Worm (Caenorhabditis elegans) whole organism, L1 larva: ENCODE measurements around the gene his-59.

Experiments used
- ceh-63 ChIP-seq: fragments of 200-800 bp; sonication (Bioruptor generic); optimal IDR thresholded peaks from 2 replicates; lab custom pipeline; 2018; ENCODE audit warnings: mild to moderate bottlenecking, missing genetic modification characterization, missing compliant biosample characterization
- fkh-10 ChIP-seq: sonication (generic microtip); optimal IDR thresholded peaks from 2 replicates; lab custom pipeline; 2017; ENCODE audit warnings: missing biosample characterization, missing genetic modification reagents, missing genetic modification characterization
- nhr-71 ChIP-seq: sonication (generic microtip); optimal IDR thresholded peaks from 2 replicates; lab custom pipeline; 2016; ENCODE audit warnings: mild to moderate bottlenecking, missing genetic modification characterization, moderate library complexity, missing compliant biosample characterization
- nhr-85 ChIP-seq: sonication (generic microtip); peaks from one replicate; lab custom pipeline; 2016; ENCODE audit warnings: missing genetic modification characterization, inconsistent platforms, missing compliant biosample characterization
- tlp-1 ChIP-seq: fragments of 150-350 bp; optimal IDR thresholded peaks from 2 replicates; lab custom pipeline; 2014; ENCODE audit warnings: missing biosample characterization, missing genetic modification characterization

DNA sequence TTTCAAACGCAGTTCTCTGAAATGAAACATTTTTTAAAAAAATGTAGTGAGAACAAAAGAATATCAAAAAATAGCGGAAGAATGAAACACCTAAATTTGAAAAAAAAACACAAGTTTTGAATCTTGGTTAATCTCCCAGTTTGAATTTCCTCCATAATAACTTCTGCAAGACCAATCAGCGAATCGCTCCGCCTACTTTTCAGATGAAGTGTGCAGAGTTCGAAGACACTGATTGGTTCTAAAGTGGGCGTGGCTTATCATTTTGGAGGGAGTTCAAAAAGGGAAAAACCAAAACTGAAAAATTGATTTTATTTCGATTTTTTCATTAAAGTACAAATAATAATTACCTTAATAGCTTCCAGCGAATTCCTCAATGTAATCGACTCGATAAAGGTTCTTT, 22.8 kb downstream of the his-59 start:
- no peak for TF ChIP-seq nhr-85 (tag; lab: Kevin White, UChicago)
- TF ChIP-seq ceh-63 (GFP tag; lab: Kevin White, UChicago), result no peak
- TF ChIP-seq nhr-71 (tag; lab: Kevin White, UChicago), result no peak
- no peak for TF ChIP-seq fkh-10 (GFP tag; lab: Kevin White, UChicago)
- TF ChIP-seq tlp-1 (tag; lab: Kevin White, UChicago), result no peak
